Worm (Caenorhabditis elegans): ENCODE results near the gene oatr-1.

oatr-1 gene

DNA sequence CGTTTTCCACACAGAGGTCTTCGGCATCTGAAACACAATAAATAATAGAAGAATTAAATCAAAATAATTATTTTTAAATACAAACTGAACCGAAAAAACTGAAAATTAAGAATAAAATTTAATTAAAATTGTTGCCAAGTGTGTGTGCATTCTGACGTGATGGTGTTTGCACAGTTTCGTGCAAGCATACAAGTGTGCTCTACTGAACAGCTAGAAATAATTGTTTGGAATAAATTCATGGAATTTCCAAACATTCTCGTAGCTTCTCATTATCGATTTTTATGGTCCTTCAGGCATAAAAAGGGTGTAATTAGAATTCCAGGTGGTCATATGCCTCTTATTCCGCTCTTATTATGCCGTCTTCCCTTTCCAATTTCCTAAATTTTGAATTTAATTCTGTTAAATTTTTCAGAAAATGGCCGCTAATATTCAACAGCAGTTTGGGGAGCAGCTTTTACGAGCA, 35.8 kb upstream of the oatr-1 start, which contains the start of the genes mrps-17 and txdc-9 (continued):
- no peak for TF ChIP-seq hlh-12 (tag; optimal IDR thresholded peaks at IDR 0.05)
- no peak for TF ChIP-seq ztf-28 (GFP tag; IDR thresholded peaks at IDR 0.05)
- no peak for TF ChIP-seq ztf-25 (GFP tag; IDR thresholded peaks at IDR 0.05)
- TF ChIP-seq attf-6 (GFP tag; IDR thresholded peaks at IDR 0.05): no peak
- no peak for TF ChIP-seq zfh-2 (GFP tag; conservative IDR thresholded peaks at IDR 0.05)
- TF ChIP-seq snpc-3.4 (tag; optimal IDR thresholded peaks at IDR 0.05): peak; percentile 20
- TF ChIP-seq Y67H2A.10 (GFP tag; conservative IDR thresholded peaks at IDR 0.05): no peak
- TF ChIP-seq hmg-1.2 (GFP tag; IDR thresholded peaks at IDR 0.05): peak; percentile 47; the same call in 1 of the 2 replicates
- no peak for TF ChIP-seq cebp-1 (GFP tag; IDR thresholded peaks at IDR 0.05)
- peak; percentile 48 for TF ChIP-seq cebp-1 (tag; optimal IDR thresholded peaks at IDR 0.05)
- TF ChIP-seq repo-1 (tag; optimal IDR thresholded peaks at IDR 0.05): no peak
- TF ChIP-seq ets-4 (GFP tag; optimal IDR thresholded peaks at IDR 0.05): no peak
- no peak for TF ChIP-seq nfya-1 (tag; optimal IDR thresholded peaks at IDR 0.05; ENCODE audit: borderline replicate concordance, insufficient read depth)
- TF ChIP-seq ekl-4 (GFP tag; IDR thresholded peaks at IDR 0.05): no peak
- no peak for TF ChIP-seq nhr-90 (tag; optimal IDR thresholded peaks at IDR 0.05)
- peak in 1 of 2 experiments; percentile 35 for TF ChIP-seq let-607 (tag; optimal IDR thresholded peaks at IDR 0.05)
- TF ChIP-seq chd-7 (tag; optimal IDR thresholded peaks at IDR 0.05): no peak
- no peak for TF ChIP-seq gei-17 (GFP tag; optimal IDR thresholded peaks at IDR 0.05)
- TF ChIP-seq C06A6.2 (GFP tag; conservative IDR thresholded peaks at IDR 0.05): no peak
- 0 out of 2 replicates have a peak, but pooled peaks have one; percentile 27 for TF ChIP-seq hsf-1 (GFP tag; IDR thresholded peaks at IDR 0.05)
- TF ChIP-seq fkh-3 (tag; optimal IDR thresholded peaks at IDR 0.05): no peak
- TF ChIP-seq ztf-3 (GFP tag; optimal IDR thresholded peaks at IDR 0.05): no peak
- 0 out of 2 replicates have a peak, but pooled peaks have one; percentile 39 for TF ChIP-seq B0019.2 (GFP tag; conservative IDR thresholded peaks at IDR 0.05)
- no peak for TF ChIP-seq aptf-2 (GFP tag; conservative IDR thresholded peaks at IDR 0.05)
- no peak for TF ChIP-seq lin-26 (GFP tag; IDR thresholded peaks at IDR 0.05)
- no peak for TF ChIP-seq dpff-1 (tag; optimal IDR thresholded peaks at IDR 0.05)
- no peak for TF ChIP-seq nhr-80 (tag; optimal IDR thresholded peaks at IDR 0.05)
- peak; percentile 48 for TF ChIP-seq lsl-1 (GFP tag; optimal IDR thresholded peaks at IDR 0.05)
- TF ChIP-seq sea-2 (GFP tag; IDR thresholded peaks at IDR 0.05): no peak
- peak; percentile 40; the same call in 1 of the 2 replicates for TF ChIP-seq dox-1 (GFP tag; IDR thresholded peaks at IDR 0.05)
- no peak for TF ChIP-seq let-526 (GFP tag; IDR thresholded peaks at IDR 0.05)
- no peak for TF ChIP-seq B0261.1 (tag; optimal IDR thresholded peaks at IDR 0.05)
- no peak for TF ChIP-seq egrh-3 (GFP tag; IDR thresholded peaks at IDR 0.05)
- TF ChIP-seq tbx-9 (tag; optimal IDR thresholded peaks at IDR 0.05; ENCODE audit: borderline replicate concordance): no peak

DNA sequence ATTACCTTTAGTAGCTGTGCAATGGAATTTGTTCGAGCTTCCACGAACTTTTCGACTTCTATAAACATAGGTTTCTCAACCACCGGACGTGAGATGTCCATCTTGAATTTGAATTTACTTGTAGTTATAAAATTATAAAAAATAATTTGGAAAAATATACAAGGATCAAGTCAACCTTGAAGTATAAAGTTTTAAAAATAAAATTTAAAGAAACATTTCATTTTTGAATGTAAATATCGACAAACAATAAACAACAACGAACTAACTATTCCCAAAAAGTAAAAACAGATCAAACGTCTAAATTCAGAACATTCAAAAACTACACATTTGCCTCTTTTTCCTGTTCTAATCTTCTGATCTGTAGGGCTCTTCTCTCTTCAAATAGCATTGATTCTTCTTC, 34.9 kb upstream of the oatr-1 start, which contains the start of gene popl-1:
Gene popl-1 (minus strand): TSS at position 101 of the 400 bp plus-strand sequence.
- TF ChIP-seq Y79H2A.3 (GFP tag; conservative IDR thresholded peaks at IDR 0.05) (no peak), tlf-1 (GFP tag; optimal IDR thresholded peaks at IDR 0.05) (no peak), let-607 (tag; optimal IDR thresholded peaks at IDR 0.05) (no peak)

DNA sequence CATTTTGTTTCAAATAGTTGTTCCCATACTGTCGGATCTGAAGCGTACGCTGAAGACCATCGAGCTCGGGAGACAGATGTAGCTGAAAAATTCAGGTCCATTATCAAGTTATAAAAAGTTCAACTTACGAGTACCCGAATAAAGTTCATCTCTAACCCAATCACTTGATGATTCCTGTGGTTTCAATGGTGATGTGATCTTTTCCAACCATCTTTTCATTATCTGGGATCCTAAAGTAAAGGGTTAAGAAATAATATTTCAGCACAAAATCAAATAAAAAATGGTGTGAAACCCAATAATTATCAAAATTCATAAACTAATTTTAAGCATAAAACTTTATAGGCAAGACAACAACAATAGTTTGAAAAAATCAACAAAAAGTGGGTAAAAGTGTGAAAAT, 31.2 kb upstream of the oatr-1 start, which contains the start of gene C05D11.8:
Gene C05D11.8 (minus strand): TSS at position 101 of the 400 bp plus-strand sequence.
- TF ChIP-seq tlf-1 (GFP tag; optimal IDR thresholded peaks at IDR 0.05) (no peak), attf-5 (GFP tag; optimal IDR thresholded peaks at IDR 0.05) (no peak), F22D6.2 (tag; optimal IDR thresholded peaks at IDR 0.05) (no peak), madf-10 (tag; optimal IDR thresholded peaks at IDR 0.05) (no peak), K11D2.4 (GFP tag; IDR thresholded peaks at IDR 0.05) (no peak), unc-130 (GFP tag; optimal IDR thresholded peaks at IDR 0.05) (no peak), nhr-90 (tag; optimal IDR thresholded peaks at IDR 0.05) (no peak), aptf-3 (GFP tag; IDR thresholded peaks at IDR 0.05) (no peak), Y79H2A.3 (GFP tag; conservative IDR thresholded peaks at IDR 0.05) (no peak), efl-1 (GFP tag; optimal IDR thresholded peaks at IDR 0.05) (no peak), mxl-1 (tag; optimal IDR thresholded peaks at IDR 0.05) (no peak), lin-54 (GFP tag; optimal IDR thresholded peaks at IDR 0.05) (no peak), xnd-1 (tag; optimal IDR thresholded peaks at IDR 0.05) (no peak)
